Fruit fly (Drosophila melanogaster) whole organism, adult: ENCODE data around the gene IKKepsilon.

ENCODE experiments used
- CG11617 ChIP-seq: fragments of 200-800 bp; sonication (Bioruptor generic); optimal IDR thresholded peaks from 2 replicates; lab custom pipeline; 2017; ENCODE audit warnings: mild to moderate bottlenecking, missing biosample characterization, missing genetic modification reagents, missing genetic modification characterization
- CG12768 ChIP-seq: fragments of 200-800 bp; sonication (Bioruptor generic); optimal IDR thresholded peaks from 2 replicates; lab custom pipeline; 2017; ENCODE audit warnings: missing biosample characterization, missing genetic modification characterization, mild to moderate bottlenecking, moderate library complexity, missing genetic modification reagents
- CG14711 ChIP-seq: fragments of 200-800 bp; sonication (Bioruptor generic); optimal IDR thresholded peaks from 2 replicates; lab custom pipeline; 2018; ENCODE audit warnings: missing biosample characterization, mild to moderate bottlenecking, missing genetic modification characterization, moderate library complexity
- CG1620 ChIP-seq: fragments of 200-800 bp; sonication (Bioruptor generic); optimal IDR thresholded peaks from 2 replicates; lab custom pipeline; 2016; ENCODE audit warnings: missing biosample characterization, missing genetic modification characterization
- CG33017 ChIP-seq: fragments of 200-800 bp; sonication (Bioruptor generic); optimal IDR thresholded peaks from 2 replicates; lab custom pipeline; 2018; ENCODE audit warnings: missing biosample characterization, mild to moderate bottlenecking, missing genetic modification characterization, moderate library complexity
- CG5204 ChIP-seq: fragments of 200-800 bp; sonication (Bioruptor generic); optimal IDR thresholded peaks from 2 replicates; lab custom pipeline; 2016; ENCODE audit warnings: missing biosample characterization, missing genetic modification characterization
- CG7045 ChIP-seq: fragments of 200-800 bp; sonication (Bioruptor generic); optimal IDR thresholded peaks from 2 replicates; lab custom pipeline; 2017; ENCODE audit warnings: missing biosample characterization, mild to moderate bottlenecking, missing genetic modification characterization
- CG7101 ChIP-seq: fragments of 200-800 bp; sonication (Bioruptor generic); optimal IDR thresholded peaks from 2 replicates; lab custom pipeline; 2018; ENCODE audit warnings: missing biosample characterization, mild to moderate bottlenecking, missing genetic modification characterization, moderate library complexity
- Clk ChIP-seq: fragments of 200-800 bp; sonication (Bioruptor generic); optimal IDR thresholded peaks from 2 replicates; lab custom pipeline; 2017; ENCODE audit warnings: missing biosample characterization, missing genetic modification characterization
- Crg-1 ChIP-seq: fragments of 200-800 bp; sonication (Bioruptor generic); optimal IDR thresholded peaks from 2 replicates; lab custom pipeline; 2016; ENCODE audit warnings: missing biosample characterization, missing genetic modification characterization
- Hr96 ChIP-seq: fragments of 200-800 bp; sonication (Bioruptor generic); optimal IDR thresholded peaks from 2 replicates; lab custom pipeline; 2016; ENCODE audit warnings: missing biosample characterization, missing genetic modification characterization
- Mnt ChIP-seq: fragments of 200-800 bp; sonication (Bioruptor generic); optimal IDR thresholded peaks from 2 replicates; lab custom pipeline; 2016; ENCODE audit warnings: missing biosample characterization, mild to moderate bottlenecking, missing genetic modification characterization
- bab1 ChIP-seq: fragments of 200-800 bp; sonication (Bioruptor generic); optimal IDR thresholded peaks from 3 replicates; lab custom pipeline; 2019; ENCODE audit warnings: missing biosample characterization, mild to moderate bottlenecking, missing genetic modification characterization, moderate library complexity
- cic ChIP-seq: fragments of 200-800 bp; sonication (Bioruptor generic); optimal IDR thresholded peaks from 2 replicates; lab custom pipeline; 2017; ENCODE audit warnings: missing biosample characterization, mild to moderate bottlenecking, missing genetic modification characterization, moderate library complexity
- cnc ChIP-seq, 2 experiments: fragments of >200 bp; optimal IDR thresholded peaks; 2 replicates each; lab custom pipeline; 2017
- kay ChIP-seq: fragments of 200-800 bp; sonication (Bioruptor generic); peaks from one replicate; lab custom pipeline; 2016; ENCODE audit warnings: missing biosample characterization, missing genetic modification characterization, borderline replicate concordance
- ovo ChIP-seq: fragments of 200-800 bp; sonication (Bioruptor generic); optimal IDR thresholded peaks from 2 replicates; lab custom pipeline; 2016; ENCODE audit warnings: missing biosample characterization, missing genetic modification characterization
- pad ChIP-seq: fragments of 200-800 bp; sonication (Bioruptor generic); optimal IDR thresholded peaks from 3 replicates; lab custom pipeline; 2017; ENCODE audit warnings: missing biosample characterization, missing genetic modification characterization, mild to moderate bottlenecking, moderate library complexity, missing genetic modification reagents
- tj ChIP-seq: fragments of 200-800 bp; sonication (Bioruptor generic); optimal IDR thresholded peaks from 3 replicates; lab custom pipeline; 2017; ENCODE audit warnings: missing biosample characterization, mild to moderate bottlenecking, missing genetic modification characterization, moderate library complexity
- toe ChIP-seq: fragments of 200-800 bp; sonication (Bioruptor generic); optimal IDR thresholded peaks from 2 replicates; lab custom pipeline; 2016; ENCODE audit warnings: missing biosample characterization, missing genetic modification characterization

Gene IKKepsilon

DNA sequence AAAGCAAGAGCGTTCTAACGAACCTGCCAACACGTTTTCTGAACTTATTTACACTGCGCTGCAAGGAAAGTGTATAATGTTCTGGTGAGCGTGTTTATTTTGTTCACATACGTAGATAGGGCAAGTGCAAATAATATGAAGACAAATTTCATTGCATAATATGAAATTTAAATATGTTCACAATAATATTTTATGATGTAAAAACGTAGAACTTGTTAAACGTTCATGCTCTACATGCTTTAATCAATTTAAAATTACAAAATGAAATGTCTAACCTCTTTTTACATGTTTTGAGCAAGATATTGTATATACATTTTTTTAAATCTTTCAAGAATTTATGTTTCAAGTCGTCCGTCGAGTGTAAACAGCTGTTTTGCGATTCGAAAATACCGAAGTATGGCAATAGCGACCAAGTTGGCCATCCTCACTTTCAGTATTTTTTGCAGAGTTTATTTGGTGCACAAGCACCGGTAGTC, 30.4 kb upstream of the IKKepsilon start, which contains the start of the genes phr6-4 and CG2608:
phr6-4 (minus strand) TSS at position 398 of the 476 bp plus-strand sequence.
CG2608 (plus strand) TSS at position 429 of the 476 bp plus-strand sequence.
- TF ChIP-seq cic (GFP tag; lab: Kevin White, UChicago) (peak; percentile 42), kay (peak; percentile 90), CG14711 (tag; lab: Kevin White, UChicago) (peak; percentile 86), Hr96 (GFP tag; lab: Kevin White, UChicago) (peak; percentile 71), pad (peak; percentile 72), toe (GFP tag; lab: Kevin White, UChicago) (peak; percentile 74), Clk (peak; percentile 23), CG12768 (GFP tag; lab: Kevin White, UChicago) (peak; percentile 89), CG11617 (peak; percentile 92), tj (peak; percentile 58), CG7101 (peak; percentile 91), Mnt (GFP tag; lab: Kevin White, UChicago) (peak; percentile 72), CG7045 (GFP tag; lab: Kevin White, UChicago) (peak; percentile 92), CG33017 (tag; lab: Kevin White, UChicago) (peak; percentile 91), ovo (peak; percentile 40), Crg-1 (GFP tag; lab: Kevin White, UChicago) (peak; percentile 73), CG5204 (GFP tag; lab: Kevin White, UChicago) (no peak), cnc (optimal IDR thresholded peaks at IDR 0.05; lab: Kevin White, UChicago) (no peak), CG1620 (peak; percentile 76), bab1 (peak; percentile 89)

DNA sequence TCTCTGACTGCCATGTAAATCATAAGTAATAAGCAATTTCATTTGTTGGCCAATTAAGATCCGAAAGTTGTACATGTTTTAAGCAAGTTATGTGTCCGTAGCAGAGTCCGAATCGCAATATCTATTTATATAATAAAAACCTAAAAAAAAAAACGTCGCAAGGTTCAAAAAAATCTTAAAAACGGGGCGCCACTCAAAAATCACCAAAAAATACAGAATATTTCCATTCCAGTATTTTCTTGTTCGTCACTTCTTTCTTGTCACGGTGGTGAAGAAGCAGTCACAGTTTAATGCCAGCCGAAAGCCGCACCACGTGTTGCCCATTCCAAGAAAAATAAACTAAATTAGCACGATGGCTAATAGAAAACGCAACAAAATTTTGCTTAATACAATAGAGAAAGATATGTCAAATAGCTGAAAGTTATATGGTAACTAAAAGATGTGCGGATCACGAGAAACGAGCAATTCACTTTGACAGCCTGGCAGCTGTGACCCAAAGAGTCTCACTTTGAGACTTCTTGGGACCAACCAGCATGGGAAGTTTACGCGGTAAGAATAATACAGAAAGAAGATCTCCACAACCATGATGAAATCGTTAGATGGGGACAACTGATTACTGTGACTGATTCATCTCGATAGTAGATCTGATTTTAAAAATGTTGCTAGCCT, 28.5 kb upstream of the IKKepsilon start:
- TF ChIP-seq CG11617 (peak; percentile 15), CG1620 (peak; percentile 3), tj (no peak), kay (peak; percentile 92), cnc (optimal IDR thresholded peaks at IDR 0.05; lab: Kevin White, UChicago) (no peak), toe (GFP tag; lab: Kevin White, UChicago) (peak; percentile 25), Mnt (GFP tag; lab: Kevin White, UChicago) (peak; percentile 97), cic (GFP tag; lab: Kevin White, UChicago) (no peak), Crg-1 (GFP tag; lab: Kevin White, UChicago) (peak; percentile 22), CG7101 (peak; percentile 1), Hr96 (GFP tag; lab: Kevin White, UChicago) (no peak), Clk (no peak), bab1 (no peak), pad (no peak), ovo (no peak), CG12768 (GFP tag; lab: Kevin White, UChicago) (no peak), CG14711 (tag; lab: Kevin White, UChicago) (peak; percentile 22), CG5204 (GFP tag; lab: Kevin White, UChicago) (no peak), CG7045 (GFP tag; lab: Kevin White, UChicago) (no peak), CG33017 (tag; lab: Kevin White, UChicago) (no peak)

DNA sequence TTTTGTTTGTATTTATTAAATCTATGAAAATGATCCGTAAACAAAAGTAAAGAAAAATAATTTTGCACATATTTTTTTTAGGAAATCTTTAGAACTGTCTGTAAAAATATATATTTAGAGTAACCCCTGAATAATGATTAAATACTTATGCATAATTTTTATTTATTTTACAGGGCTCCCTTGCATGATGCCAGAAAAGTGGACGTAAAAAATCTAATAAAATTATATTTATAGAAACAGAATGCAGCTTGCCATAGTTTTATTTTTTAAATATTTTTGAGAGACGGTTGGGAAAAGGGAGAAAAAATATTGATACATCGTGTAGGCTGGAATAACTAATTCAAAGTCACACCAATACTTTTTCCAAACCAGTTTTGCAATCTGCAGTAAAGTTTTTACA, 27.2 kb upstream of the IKKepsilon start, which contains the start of gene CG18810:
CG18810 (plus strand) TSS at position 301 of the 400 bp plus-strand sequence.
- TF ChIP-seq cnc (optimal IDR thresholded peaks at IDR 0.05; lab: Kevin White, UChicago) (no peak), CG1620 (no peak), cic (GFP tag; lab: Kevin White, UChicago) (no peak), pad (no peak), bab1 (no peak)

DNA sequence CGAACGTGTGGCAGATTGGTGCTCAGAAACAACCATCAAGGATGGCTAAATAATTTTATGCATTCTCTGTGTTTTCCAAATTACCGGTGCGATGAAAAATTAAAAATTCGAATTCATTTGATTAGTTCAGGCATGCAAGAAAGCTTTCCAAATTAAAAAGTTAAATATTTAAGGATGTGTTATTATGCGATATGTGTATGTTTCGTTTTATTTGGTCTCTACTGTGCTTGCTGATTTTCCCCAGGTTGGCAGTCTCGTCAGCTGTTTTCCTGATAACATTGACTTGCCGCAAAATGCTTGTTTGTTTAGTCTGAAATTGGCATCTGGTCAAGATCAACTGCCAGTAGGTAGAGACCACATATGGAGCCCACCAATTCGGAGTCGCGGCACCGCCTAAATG, 26.0 kb upstream of the IKKepsilon start, which contains the start of gene CG2611:
CG2611 (plus strand) TSS at position 299 of the 400 bp plus-strand sequence.
- no peak for TF ChIP-seq cnc (optimal IDR thresholded peaks at IDR 0.05; lab: Kevin White, UChicago)
- TF ChIP-seq CG33017 (tag; lab: Kevin White, UChicago), result no peak
- peak; percentile 42 for TF ChIP-seq Crg-1 (GFP tag; lab: Kevin White, UChicago)
- peak; percentile 41 for TF ChIP-seq toe (GFP tag; lab: Kevin White, UChicago)
- no peak for TF ChIP-seq kay
- TF ChIP-seq bab1, result peak; percentile 28
- TF ChIP-seq CG1620, result peak; percentile 33
- TF ChIP-seq CG11617, result peak; percentile 55
- no peak for TF ChIP-seq CG7045 (GFP tag; lab: Kevin White, UChicago)
- no peak for TF ChIP-seq CG12768 (GFP tag; lab: Kevin White, UChicago)
- TF ChIP-seq CG7101, result peak; percentile 45
- TF ChIP-seq Mnt (GFP tag; lab: Kevin White, UChicago), result peak; percentile 18
- TF ChIP-seq Hr96 (GFP tag; lab: Kevin White, UChicago), result no peak

DNA sequence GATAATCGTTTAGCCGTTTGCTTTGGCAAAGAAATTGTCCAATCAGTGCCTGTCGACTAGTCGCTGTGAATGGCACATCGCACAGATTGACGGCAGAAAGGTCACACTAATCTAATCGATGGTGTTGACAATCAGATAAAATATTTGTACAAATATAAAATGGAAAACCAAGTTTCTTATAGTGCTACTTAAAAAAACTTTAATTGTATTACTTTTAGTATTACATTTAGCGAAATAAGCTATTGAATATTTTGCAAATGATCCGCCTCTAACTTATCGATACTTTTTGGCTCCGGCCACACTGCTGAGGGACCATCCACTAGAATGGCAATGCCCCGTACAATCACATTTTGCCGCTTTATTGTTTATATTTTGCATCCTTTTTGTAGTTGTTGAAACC, 19.7 kb upstream of the IKKepsilon start, which contains the start of the genes brun and CG2614:
brun (minus strand) TSS at position 69 of the 400 bp plus-strand sequence.
CG2614 (plus strand) TSS at position 317 of the 400 bp plus-strand sequence.
- TF ChIP-seq Hr96 (GFP tag; lab: Kevin White, UChicago) (no peak), cic (GFP tag; lab: Kevin White, UChicago) (no peak), CG1620 (peak; percentile 78), bab1 (peak; percentile 74), CG33017 (tag; lab: Kevin White, UChicago) (peak; percentile 5), ovo (peak; percentile 2), cnc (optimal IDR thresholded peaks at IDR 0.05; lab: Kevin White, UChicago) (no peak), CG14711 (tag; lab: Kevin White, UChicago) (peak; percentile 69), CG7101 (peak; percentile 78), CG11617 (peak; percentile 70), CG7045 (GFP tag; lab: Kevin White, UChicago) (peak; percentile 42), CG5204 (GFP tag; lab: Kevin White, UChicago) (no peak), CG12768 (GFP tag; lab: Kevin White, UChicago) (peak; percentile 49), Mnt (GFP tag; lab: Kevin White, UChicago) (peak; percentile 64), pad (peak; percentile 37), kay (no peak), tj (peak; percentile 51), Crg-1 (GFP tag; lab: Kevin White, UChicago) (peak; percentile 24), toe (GFP tag; lab: Kevin White, UChicago) (peak; percentile 79), Clk (peak; percentile 41)
